Worm (Caenorhabditis elegans): ENCODE data around the gene F46B6.13.

DNA sequence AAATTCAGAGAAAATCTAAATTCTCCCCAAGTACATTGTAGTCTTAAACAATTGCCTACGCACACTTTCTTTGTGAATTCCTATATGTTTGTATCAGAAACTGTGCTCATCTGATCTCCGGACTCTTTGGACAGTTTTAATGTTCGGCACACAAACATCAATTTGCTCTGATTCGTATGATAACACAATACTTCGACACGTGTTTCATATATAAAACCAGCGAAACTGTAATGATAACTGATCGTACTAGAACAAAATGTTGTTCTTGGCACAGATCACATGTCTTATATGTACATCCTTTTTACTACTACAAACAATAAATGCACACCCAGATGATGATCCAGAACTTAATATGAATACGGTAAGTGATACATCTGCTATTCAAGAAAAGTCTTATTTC lies 7.6 kb downstream of the F46B6.13 start, which contains the start of gene lipl-2:
- TF ChIP-seq aly-2 (tag; optimal IDR thresholded peaks at IDR 0.05) = no peak
- no peak for TF ChIP-seq jun-1 (tag; optimal IDR thresholded peaks at IDR 0.05)
- TF ChIP-seq nhr-10 (tag; optimal IDR thresholded peaks at IDR 0.05) = no peak
- TF ChIP-seq lir-3 (tag; optimal IDR thresholded peaks at IDR 0.05) = no peak
- TF ChIP-seq ceh-32 (tag; optimal IDR thresholded peaks at IDR 0.05; ENCODE audit: poor library complexity) = no peak
